Worm (Caenorhabditis elegans) whole organism, L1 larva: ENCODE data around the gene tbc-3.
A peak's percentile ranks its signal among the peaks of the same experiment; 100 is the strongest.

Experiments used
- alr-1 ChIP-seq: fragments of 200-800 bp; sonication (Bioruptor generic); optimal IDR thresholded peaks from 2 replicates; lab custom pipeline; 2018; ENCODE audit warnings: borderline replicate concordance, mild to moderate bottlenecking, missing genetic modification characterization, missing compliant biosample characterization
- lin-13 ChIP-seq: fragments of 150-350 bp; optimal IDR thresholded peaks from 2 replicates; lab custom pipeline; 2014; ENCODE audit warnings: missing biosample characterization, missing genetic modification reagents, missing genetic modification characterization
- lin-15B ChIP-seq: fragments of 150-350 bp; sonication (generic microtip); optimal IDR thresholded peaks from 3 replicates; lab custom pipeline; 2014; ENCODE audit warnings: missing biosample characterization, missing genetic modification characterization
- lin-39 ChIP-seq: fragments of 150-350 bp; optimal IDR thresholded peaks from 2 replicates; lab custom pipeline; 2014; ENCODE audit warnings: missing biosample characterization, missing genetic modification reagents, missing genetic modification characterization
- nhr-28 ChIP-seq: fragments of 150-350 bp; optimal IDR thresholded peaks from 2 replicates; lab custom pipeline; 2014; ENCODE audit warnings: missing biosample characterization, missing genetic modification characterization
- sox-4 ChIP-seq: sonication (generic microtip); optimal IDR thresholded peaks from 2 replicates; lab custom pipeline; 2016; ENCODE audit warnings: missing genetic modification characterization, missing compliant biosample characterization
- unc-62 ChIP-seq: fragments of 150-350 bp; optimal IDR thresholded peaks from 2 replicates; lab custom pipeline; 2014; ENCODE audit warnings: missing biosample characterization, missing genetic modification reagents, missing genetic modification characterization

ce11 chrIV:9867915-9868314 lies 30.9 kb upstream of the tbc-3 start:
- TF ChIP-seq lin-15B (tag; lab: Kevin White, UChicago), result no peak
- TF ChIP-seq lin-13 (GFP tag; lab: Kevin White, UChicago), result peak; percentile 36
- no peak for TF ChIP-seq alr-1 (tag; lab: Kevin White, UChicago)
- no peak for TF ChIP-seq lin-39
- no peak for TF ChIP-seq sox-4 (tag; lab: Kevin White, UChicago)
- no peak for TF ChIP-seq unc-62 (GFP tag; lab: Kevin White, UChicago)
- no peak for TF ChIP-seq nhr-28 (tag; lab: Kevin White, UChicago)
